Worm (Caenorhabditis elegans) whole organism, L1 larva: ENCODE data around the gene fbxb-106.

Experiments used
- ceh-90 ChIP-seq: sonication (generic microtip); optimal IDR thresholded peaks from 2 replicates; lab custom pipeline; 2016; ENCODE audit warnings: missing genetic modification characterization, missing compliant biosample characterization
- ets-5 ChIP-seq: fragments of 200-800 bp; sonication (Bioruptor generic); IDR thresholded peaks from 2 replicates; pipeline ENCODE4 v1.3.6; 2022; ENCODE audit warnings: missing genetic modification characterization, missing compliant biosample characterization

- TF ChIP-seq ets-5 (GFP tag; lab: Robert Waterston, UW) (no peak), ceh-90 (no peak)
Observed at ce11 chrII:2787849-2788248, 25.6 kb downstream of the fbxb-106 start.
